Fruit fly (Drosophila melanogaster) whole organism, embryonic: ENCODE measurements around the gene aop.

Experiments used
- Atf-2 ChIP-seq: fragments of 200-800 bp; sonication (Bioruptor generic); optimal IDR thresholded peaks from 2 replicates; lab custom pipeline; 2016; ENCODE audit warnings: missing biosample characterization, missing genetic modification characterization
- B-H1 ChIP-seq: fragments of 200-800 bp; sonication (Bioruptor generic); IDR thresholded peaks from 3 replicates; pipeline ENCODE4 v1.3.6; 2022; ENCODE audit warnings: missing biosample characterization, missing genetic modification characterization
- B-H2 ChIP-seq: fragments of 200-800 bp; sonication (Bioruptor generic); optimal IDR thresholded peaks from 2 replicates; lab custom pipeline; 2018; ENCODE audit warnings: missing biosample characterization, mild to moderate bottlenecking, missing genetic modification characterization
- CG10431 ChIP-seq: fragments of 200-800 bp; sonication (Bioruptor generic); optimal IDR thresholded peaks from 3 replicates; lab custom pipeline; 2018; ENCODE audit warnings: missing biosample characterization, mild to moderate bottlenecking, missing genetic modification characterization
- CG10565 ChIP-seq: fragments of 200-800 bp; sonication (Bioruptor generic); optimal IDR thresholded peaks from 3 replicates; lab custom pipeline; 2016; ENCODE audit warnings: missing biosample characterization, mild to moderate bottlenecking, missing genetic modification characterization
- CG11560 ChIP-seq: fragments of 200-800 bp; sonication (Bioruptor generic); IDR thresholded peaks from 3 replicates; pipeline ENCODE4 v1.3.6; 2022; ENCODE audit warnings: missing biosample characterization, missing genetic modification characterization
- CG14014 ChIP-seq: fragments of 200-800 bp; sonication (Bioruptor generic); IDR thresholded peaks from 2 replicates; pipeline ENCODE4 v1.3.6; 2022; ENCODE audit warnings: missing biosample characterization, missing genetic modification characterization
- CG16779 ChIP-seq: fragments of 200-800 bp; sonication (Bioruptor generic); IDR thresholded peaks from 2 replicates; pipeline ENCODE4 v1.3.6; 2022; ENCODE audit warnings: missing biosample characterization, missing genetic modification characterization
- CG17802 ChIP-seq: fragments of 200-800 bp; sonication (Bioruptor generic); optimal IDR thresholded peaks from 2 replicates; lab custom pipeline; 2018; ENCODE audit warnings: missing biosample characterization, mild to moderate bottlenecking, missing genetic modification characterization, moderate library complexity
- CG2129 ChIP-seq: fragments of 200-800 bp; sonication (Bioruptor generic); IDR thresholded peaks from 2 replicates; pipeline ENCODE4 v1.3.6; 2022; ENCODE audit warnings: missing biosample characterization, missing genetic modification characterization; ENCODE audit not compliant: partially characterized antibody
- CG2678 ChIP-seq: fragments of 200-800 bp; sonication (Bioruptor generic); optimal IDR thresholded peaks from 3 replicates; lab custom pipeline; 2019; ENCODE audit warnings: missing biosample characterization, mild to moderate bottlenecking, missing genetic modification characterization, moderate library complexity
- CG3407 ChIP-seq: fragments of 200-800 bp; sonication (Bioruptor generic); optimal IDR thresholded peaks from 2 replicates; lab custom pipeline; 2018; ENCODE audit warnings: missing biosample characterization, mild to moderate bottlenecking, missing genetic modification characterization
- CG34422 ChIP-seq: fragments of 200-800 bp; sonication (Bioruptor generic); IDR thresholded peaks from 3 replicates; pipeline ENCODE4 v1.3.6; 2022; ENCODE audit warnings: missing biosample characterization, missing genetic modification characterization
- CG42726 ChIP-seq: fragments of 200-800 bp; sonication (Bioruptor generic); IDR thresholded peaks from 2 replicates; pipeline ENCODE4 v1.3.6; 2022; ENCODE audit warnings: missing biosample characterization, missing genetic modification characterization; ENCODE audit not compliant: partially characterized antibody
- CG4328 ChIP-seq: fragments of 200-800 bp; sonication (Bioruptor generic); optimal IDR thresholded peaks from 3 replicates; lab custom pipeline; 2017; ENCODE audit warnings: missing biosample characterization, missing genetic modification reagents, missing genetic modification characterization
- CG8089 ChIP-seq: fragments of 200-800 bp; sonication (Bioruptor generic); optimal IDR thresholded peaks from 3 replicates; lab custom pipeline; 2016; ENCODE audit warnings: missing biosample characterization, missing genetic modification characterization
- CG8765 ChIP-seq: fragments of 200-800 bp; sonication (Bioruptor generic); IDR thresholded peaks from 2 replicates; pipeline ENCODE4 v1.3.6; 2022; ENCODE audit warnings: missing biosample characterization, missing genetic modification characterization
- CG8924 ChIP-seq: fragments of 200-800 bp; optimal IDR thresholded peaks from 3 replicates; lab custom pipeline; 2019; ENCODE audit warnings: missing biosample characterization, mild to moderate bottlenecking, missing genetic modification characterization, moderate library complexity
- CTCF ChIP-seq: fragments of 200-800 bp; sonication (Bioruptor generic); optimal IDR thresholded peaks from 2 replicates; lab custom pipeline; 2017; ENCODE audit warnings: missing biosample characterization, mild to moderate bottlenecking, missing genetic modification characterization, moderate library complexity
- D ChIP-seq, 2 experiments: fragments of 200-800 bp in 1 of 2; fragments of >200 bp in 1 of 2; sonication (Bioruptor generic) in 1 of 2; optimal IDR thresholded peaks; 2 replicates in 1 of 2; 3 replicates in 1 of 2; lab custom pipeline; 2017; ENCODE audit warnings: mild to moderate bottlenecking in 1 of 2, missing biosample characterization in 1 of 2, missing genetic modification characterization in 1 of 2, missing genetic modification reagents in 1 of 2
- D19B ChIP-seq: fragments of 200-800 bp; sonication (Bioruptor generic); optimal IDR thresholded peaks from 2 replicates; lab custom pipeline; 2017; ENCODE audit warnings: missing biosample characterization, mild to moderate bottlenecking, missing genetic modification characterization
- Deaf1 ChIP-seq: fragments of 200-800 bp; optimal IDR thresholded peaks from 3 replicates; lab custom pipeline; 2019; ENCODE audit warnings: missing biosample characterization, mild to moderate bottlenecking, missing genetic modification characterization, moderate library complexity
- Dek ChIP-seq: fragments of 200-800 bp; sonication (Bioruptor generic); optimal IDR thresholded peaks from 3 replicates; lab custom pipeline; 2019; ENCODE audit warnings: missing biosample characterization, mild to moderate bottlenecking, missing genetic modification characterization, moderate library complexity
- E2f1 ChIP-seq: fragments of 200-800 bp; sonication (Bioruptor generic); IDR thresholded peaks from 2 replicates; pipeline ENCODE4 v1.3.6; 2022; ENCODE audit warnings: missing biosample characterization, missing genetic modification characterization
- GATAe ChIP-seq: fragments of 200-800 bp; sonication (Bioruptor generic); conservative IDR thresholded peaks from 2 replicates; pipeline ENCODE4 v1.3.6; 2022; ENCODE audit warnings: missing biosample characterization, missing genetic modification characterization
- HmgD ChIP-seq: fragments of 200-800 bp; sonication (Bioruptor generic); optimal IDR thresholded peaks from 3 replicates; lab custom pipeline; 2016; ENCODE audit warnings: missing biosample characterization, missing genetic modification characterization
- Lpt ChIP-seq: fragments of >200 bp; optimal IDR thresholded peaks from 2 replicates; lab custom pipeline; 2018; ENCODE audit warnings: missing biosample characterization, missing genetic modification characterization
- MTF-1 ChIP-seq: fragments of 200-800 bp; sonication (Bioruptor generic); optimal IDR thresholded peaks from 2 replicates; lab custom pipeline; 2018; ENCODE audit warnings: missing biosample characterization, mild to moderate bottlenecking, missing genetic modification characterization, borderline replicate concordance
- NC2β ChIP-seq: fragments of 200-800 bp; sonication (Bioruptor generic); optimal IDR thresholded peaks from 2 replicates; lab custom pipeline; 2016; ENCODE audit warnings: missing biosample characterization, missing genetic modification characterization
- Nf-YC ChIP-seq: fragments of 200-800 bp; optimal IDR thresholded peaks from 3 replicates; lab custom pipeline; 2019; ENCODE audit warnings: missing biosample characterization, mild to moderate bottlenecking, missing genetic modification characterization, moderate library complexity
- ase ChIP-seq: fragments of 200-800 bp; sonication (Bioruptor generic); IDR thresholded peaks from 3 replicates; pipeline ENCODE4 v1.3.6; 2022; ENCODE audit warnings: missing biosample characterization, missing genetic modification characterization
- ash1 ChIP-seq: fragments of 200-800 bp; sonication (Bioruptor generic); optimal IDR thresholded peaks from 2 replicates; lab custom pipeline; 2018; ENCODE audit warnings: missing biosample characterization, mild to moderate bottlenecking, missing genetic modification characterization
- chm ChIP-seq: fragments of 200-800 bp; sonication (Bioruptor generic); IDR thresholded peaks from 2 replicates; pipeline ENCODE4 v1.3.6; 2022; ENCODE audit warnings: missing biosample characterization, missing genetic modification characterization
- da ChIP-seq: fragments of 200-800 bp; sonication (Bioruptor generic); optimal IDR thresholded peaks from 2 replicates; lab custom pipeline; 2016; ENCODE audit warnings: missing biosample characterization, missing genetic modification characterization
- dmrt99B ChIP-seq: fragments of 200-800 bp; sonication (Bioruptor generic); optimal IDR thresholded peaks from 2 replicates; lab custom pipeline; 2018; ENCODE audit warnings: missing biosample characterization, mild to moderate bottlenecking, missing genetic modification characterization, moderate library complexity
- dysf ChIP-seq: fragments of 200-800 bp; sonication (Bioruptor generic); IDR thresholded peaks from 3 replicates; pipeline ENCODE4 v1.3.6; 2022; ENCODE audit warnings: missing biosample characterization, missing genetic modification characterization
- emc ChIP-seq: fragments of 200-800 bp; sonication (Bioruptor generic); optimal IDR thresholded peaks from 2 replicates; lab custom pipeline; 2016; ENCODE audit warnings: missing biosample characterization, missing genetic modification characterization
- jumu ChIP-seq: fragments of 200-800 bp; sonication (Bioruptor generic); optimal IDR thresholded peaks from 3 replicates; lab custom pipeline; 2016; ENCODE audit warnings: missing biosample characterization, missing genetic modification characterization
- klu ChIP-seq: fragments of 200-800 bp; sonication (Bioruptor generic); IDR thresholded peaks from 2 replicates; pipeline ENCODE4 v1.3.6; 2022; ENCODE audit warnings: missing biosample characterization, missing genetic modification characterization
- lov ChIP-seq, 2 experiments: fragments of 200-800 bp in 1 of 2; fragments of >200 bp in 1 of 2; sonication (Bioruptor generic) in 1 of 2; IDR thresholded peaks in 1 of 2; optimal IDR thresholded peaks in 1 of 2; 2 replicates in 1 of 2; 3 replicates in 1 of 2; pipeline versions ENCODE4 v1.3.6 to Lab custom; 2017 to 2022; ENCODE audit warnings: missing biosample characterization in 1 of 2, missing genetic modification characterization in 1 of 2
- nerfin-1 ChIP-seq: fragments of 200-800 bp; sonication (Bioruptor generic); optimal IDR thresholded peaks from 3 replicates; lab custom pipeline; 2019; ENCODE audit warnings: missing biosample characterization, mild to moderate bottlenecking, missing genetic modification characterization, moderate library complexity
- ranshi ChIP-seq: fragments of 200-800 bp; sonication (Bioruptor generic); IDR thresholded peaks from 2 replicates; pipeline ENCODE4 v1.3.6; 2022; ENCODE audit warnings: missing biosample characterization, missing genetic modification characterization
- seq ChIP-seq: fragments of 200-800 bp; sonication (Bioruptor generic); IDR thresholded peaks from 2 replicates; pipeline ENCODE4 v1.3.6; 2022; ENCODE audit warnings: missing biosample characterization, missing genetic modification characterization
- tll ChIP-seq, 2 experiments: fragments of 200-800 bp in 1 of 2; fragments of >200 bp in 1 of 2; sonication (Bioruptor generic) in 1 of 2; optimal IDR thresholded peaks; 2 replicates each; lab custom pipeline; 2017 to 2019; ENCODE audit warnings: missing biosample characterization in 2 of 2, missing genetic modification characterization in 2 of 2, mild to moderate bottlenecking in 1 of 2, moderate library complexity in 1 of 2
- twi ChIP-seq: fragments of 200-800 bp; optimal IDR thresholded peaks from 2 replicates; lab custom pipeline; 2019; ENCODE audit warnings: missing biosample characterization, mild to moderate bottlenecking, missing genetic modification characterization, moderate library complexity
- wek ChIP-seq: fragments of 200-800 bp; sonication (Bioruptor generic); optimal IDR thresholded peaks from 3 replicates; lab custom pipeline; 2018; ENCODE audit warnings: missing biosample characterization, mild to moderate bottlenecking, missing genetic modification characterization, moderate library complexity
- z ChIP-seq: fragments of 200-800 bp; sonication (Bioruptor generic); IDR thresholded peaks from 3 replicates; pipeline ENCODE4 v1.3.6; 2022; ENCODE audit warnings: missing biosample characterization, missing genetic modification characterization
- zf30C ChIP-seq: fragments of 200-800 bp; sonication (Bioruptor generic); optimal IDR thresholded peaks from 3 replicates; lab custom pipeline; 2018; ENCODE audit warnings: missing biosample characterization, mild to moderate bottlenecking, missing genetic modification characterization
- zfh2 ChIP-seq: fragments of 200-800 bp; sonication (Bioruptor generic); optimal IDR thresholded peaks from 2 replicates; lab custom pipeline; 2016; ENCODE audit warnings: missing biosample characterization, missing genetic modification characterization

The aop gene

dm6 chr2L:2198613-2199432 lies 20.3 kb upstream of the aop start (continued):
- TF ChIP-seq dmrt99B (tag; lab: Kevin White, UChicago) (peak; percentile 88), CG4328 (peak; percentile 54), CG10431 (GFP tag; lab: Kevin White, UChicago) (peak; percentile 12), lov (optimal IDR thresholded peaks at IDR 0.05; lab: Kevin White, UChicago) (no peak), lov (GFP tag; IDR thresholded peaks at IDR 0.05; lab: Robert Waterston, UW) (no peak), NC2β (GFP tag; lab: Kevin White, UChicago) (peak; percentile 81), Dek (tag; lab: Kevin White, UChicago) (peak; percentile 71), CG14014 (GFP tag; lab: Robert Waterston, UW) (no peak), zf30C (GFP tag; lab: Kevin White, UChicago) (peak; percentile 80), CG2129 (no peak), MTF-1 (GFP tag; lab: Kevin White, UChicago) (peak; percentile 60), Lpt (GFP tag; lab: Kevin White, UChicago) (no peak), da (GFP tag; lab: Kevin White, UChicago) (peak; percentile 63), CG2678 (peak; percentile 89), HmgD (GFP tag; lab: Kevin White, UChicago) (peak; percentile 44), D (optimal IDR thresholded peaks at IDR 0.05; lab: Kevin White, UChicago) (no peak), D (GFP tag; optimal IDR thresholded peaks at IDR 0.05; lab: Kevin White, UChicago) (peak; percentile 87), CG17802 (peak; percentile 77), dysf (GFP tag; lab: Robert Waterston, UW) (no peak), CG42726 (GFP tag; lab: Robert Waterston, UW) (no peak), Atf-2 (GFP tag; lab: Kevin White, UChicago) (peak; percentile 86), twi (tag; lab: Kevin White, UChicago) (peak; percentile 61), CG34422 (no peak), CG3407 (peak; percentile 83), CG8765 (GFP tag; lab: Robert Waterston, UW) (no peak), z (GFP tag; lab: Robert Waterston, UW) (no peak), jumu (GFP tag; lab: Kevin White, UChicago) (peak; percentile 90), klu (GFP tag; lab: Robert Waterston, UW) (no peak), seq (GFP tag; lab: Robert Waterston, UW) (no peak), ranshi (no peak), chm (GFP tag; lab: Robert Waterston, UW) (no peak), CG8924 (tag; lab: Kevin White, UChicago) (peak; percentile 87), E2f1 (GFP tag; lab: Robert Waterston, UW) (no peak), D19B (GFP tag; lab: Kevin White, UChicago) (peak; percentile 63), CG16779 (GFP tag; lab: Robert Waterston, UW) (no peak), ase (GFP tag; lab: Robert Waterston, UW) (no peak), GATAe (GFP tag; lab: Robert Waterston, UW) (no peak), wek (GFP tag; lab: Kevin White, UChicago) (peak; percentile 32), CG8089 (GFP tag; lab: Kevin White, UChicago) (peak; percentile 87), Deaf1 (tag; lab: Kevin White, UChicago) (peak; percentile 89), B-H2 (GFP tag; lab: Kevin White, UChicago) (peak; percentile 28), B-H1 (no peak), ash1 (GFP tag; lab: Kevin White, UChicago) (no peak), CG11560 (tag; lab: Robert Waterston, UW) (no peak), CTCF (no peak), tll (GFP tag; optimal IDR thresholded peaks at IDR 0.05; lab: Kevin White, UChicago) (no peak), Nf-YC (tag; lab: Kevin White, UChicago) (peak; percentile 95), emc (GFP tag; lab: Kevin White, UChicago) (peak; percentile 62), nerfin-1 (tag; lab: Kevin White, UChicago) (peak; percentile 47), zfh2 (GFP tag; lab: Kevin White, UChicago) (peak; percentile 68), CG10565 (GFP tag; lab: Kevin White, UChicago) (peak; percentile 48)
